Worm (Caenorhabditis elegans) whole organism, L1 larva: ENCODE measurements around the gene mex-6.

ENCODE experiments used
- ama-1 ChIP-seq: fragments of 150-350 bp; optimal IDR thresholded peaks from 2 replicates; lab custom pipeline; 2014
- ceh-82 ChIP-seq, 3 experiments: fragments of 150-350 bp in 1 of 3; sonication (generic microtip) in 2 of 3; optimal IDR thresholded peaks; 2 replicates each; lab custom pipeline; 2014 to 2017; ENCODE audit warnings: missing biosample characterization in 3 of 3, missing genetic modification characterization in 3 of 3
- ces-1 ChIP-seq: fragments of 150-350 bp; optimal IDR thresholded peaks from 2 replicates; lab custom pipeline; 2014; ENCODE audit warnings: missing biosample characterization, missing genetic modification reagents, missing genetic modification characterization
- hlh-4 ChIP-seq: sonication (generic microtip); optimal IDR thresholded peaks from 2 replicates; lab custom pipeline; 2016; ENCODE audit warnings: mild to moderate bottlenecking, missing genetic modification characterization, missing compliant biosample characterization
- lin-14 ChIP-seq: fragments of 200-800 bp; sonication (Bioruptor generic); optimal IDR thresholded peaks from 2 replicates; lab custom pipeline; 2018; ENCODE audit warnings: mild to moderate bottlenecking, missing genetic modification characterization, moderate library complexity, missing compliant biosample characterization
- lsy-2 ChIP-seq, 2 experiments: fragments of 150-350 bp; optimal IDR thresholded peaks; 2 replicates each; lab custom pipeline; 2014; ENCODE audit warnings: missing biosample characterization in 2 of 2, missing genetic modification characterization in 2 of 2
- nhr-237 ChIP-seq: fragments of 150-350 bp; optimal IDR thresholded peaks from 2 replicates; lab custom pipeline; 2014; ENCODE audit warnings: missing biosample characterization, missing genetic modification characterization
- nhr-76 ChIP-seq: sonication (generic microtip); optimal IDR thresholded peaks from 2 replicates; lab custom pipeline; 2017; ENCODE audit warnings: missing biosample characterization, missing genetic modification characterization
- unc-62 ChIP-seq: fragments of 150-350 bp; optimal IDR thresholded peaks from 2 replicates; lab custom pipeline; 2014; ENCODE audit warnings: missing biosample characterization, missing genetic modification reagents, missing genetic modification characterization

DNA sequence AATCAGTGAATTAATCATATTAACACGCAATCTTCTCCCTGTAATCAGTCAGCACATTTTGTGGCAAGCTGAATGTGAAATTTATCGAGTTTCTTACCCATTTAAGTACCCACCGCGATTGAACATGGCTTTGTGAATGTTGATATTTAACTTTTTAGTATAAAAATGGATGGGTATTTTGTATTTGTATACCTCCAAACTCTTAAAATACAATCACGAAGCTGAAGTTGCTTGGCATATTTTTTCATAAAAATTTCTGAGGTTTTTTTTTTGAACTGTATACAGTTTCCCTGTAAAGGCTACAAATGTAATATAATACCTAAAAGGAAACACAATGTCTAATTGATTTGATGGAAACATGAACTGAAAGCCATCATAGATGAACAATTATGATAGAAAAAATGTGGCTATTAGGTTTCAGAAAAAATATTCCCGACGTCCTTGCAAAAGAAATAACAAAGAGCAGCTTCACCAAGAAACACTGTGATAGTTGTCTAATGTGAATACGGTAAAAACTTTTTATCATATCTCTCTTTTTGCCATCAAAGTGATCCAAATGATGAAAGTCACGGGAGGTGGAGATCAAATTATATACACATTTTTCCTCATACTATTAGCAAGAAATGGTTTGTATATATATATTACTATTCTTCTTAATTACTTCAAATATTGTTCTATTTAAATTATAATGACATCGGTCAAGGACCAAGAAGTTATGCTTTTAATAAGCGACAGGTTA, 49.4 kb upstream of the mex-6 start, which contains the start of the genes chil-25 and chil-26:
- no peak for TF ChIP-seq ceh-82 (tag; optimal IDR thresholded peaks at IDR 0.05; lab: Kevin White, UChicago)
- TF ChIP-seq nhr-237 (tag; lab: Kevin White, UChicago) = no peak
- no peak for TF ChIP-seq nhr-76
- TF ChIP-seq hlh-4 = no peak
- TF ChIP-seq ama-1 (lab: Kevin White, UChicago) = no peak
- no peak for TF ChIP-seq lin-14 (GFP tag; lab: Kevin White, UChicago)
- TF ChIP-seq ces-1 (GFP tag; lab: Kevin White, UChicago) = no peak
- TF ChIP-seq lsy-2 (tag; optimal IDR thresholded peaks at IDR 0.05; lab: Kevin White, UChicago) = no peak
- no peak for TF ChIP-seq unc-62 (GFP tag; lab: Kevin White, UChicago)
